Worm (Caenorhabditis elegans) whole organism, L1 larva: Measurements from ENCODE around the gene gbas-1.

Experiments
- ama-1 ChIP-seq: fragments of 150-350 bp; optimal IDR thresholded peaks from 2 replicates; lab custom pipeline; 2014
- elt-3 ChIP-seq, 6 experiments: fragments of 150-350 bp in 1 of 6; sonication (generic microtip); optimal IDR thresholded peaks; 2 replicates each; lab custom pipeline; 2017 to 2018; ENCODE audit warnings: missing biosample characterization in 6 of 6, missing genetic modification characterization in 6 of 6, inconsistent platforms in 1 of 6
- hlh-17 ChIP-seq: fragments of 200-800 bp; sonication (Bioruptor generic); optimal IDR thresholded peaks from 2 replicates; lab custom pipeline; 2018; ENCODE audit warnings: missing genetic modification characterization, mild to moderate bottlenecking, missing compliant biosample characterization, moderate library complexity, borderline replicate concordance
- mdl-1 ChIP-seq, 2 experiments: fragments of 150-350 bp; optimal IDR thresholded peaks; 2 replicates each; lab custom pipeline; 2014 to 2017; ENCODE audit warnings: missing biosample characterization in 2 of 2, missing genetic modification characterization in 2 of 2, inconsistent platforms in 1 of 2
- nhr-76 ChIP-seq: sonication (generic microtip); optimal IDR thresholded peaks from 2 replicates; lab custom pipeline; 2017; ENCODE audit warnings: missing biosample characterization, missing genetic modification characterization
- pag-3 ChIP-seq: sonication (generic microtip); optimal IDR thresholded peaks from 2 replicates; lab custom pipeline; 2017; ENCODE audit warnings: missing genetic modification characterization, mild to moderate bottlenecking, missing compliant biosample characterization, antibody characterized with exemption, borderline replicate concordance; ENCODE audit not compliant: insufficient read depth
- sup-37 ChIP-seq: fragments of 200-800 bp; sonication (Bioruptor generic); optimal IDR thresholded peaks from 2 replicates; lab custom pipeline; 2018; ENCODE audit warnings: mild to moderate bottlenecking, missing genetic modification characterization, missing compliant biosample characterization
- unc-130 ChIP-seq: fragments of 150-350 bp; optimal IDR thresholded peaks from 2 replicates; lab custom pipeline; 2017; ENCODE audit warnings: missing biosample characterization, missing genetic modification characterization, inconsistent platforms
- ztf-4 ChIP-seq: fragments of 150-350 bp; optimal IDR thresholded peaks from 2 replicates; lab custom pipeline; 2014; ENCODE audit warnings: missing biosample characterization, missing genetic modification characterization

- TF ChIP-seq sup-37 (GFP tag; lab: Kevin White, UChicago) = no peak
- TF ChIP-seq elt-3 (tag; optimal IDR thresholded peaks at IDR 0.05; lab: Kevin White, UChicago) = no peak
- no peak for TF ChIP-seq pag-3
- TF ChIP-seq nhr-76 = no peak
- TF ChIP-seq unc-130 = no peak
- no peak for TF ChIP-seq ama-1 (lab: Kevin White, UChicago)
- no peak for TF ChIP-seq hlh-17 (GFP tag; lab: Kevin White, UChicago)
- TF ChIP-seq mdl-1 (tag; optimal IDR thresholded peaks at IDR 0.05; lab: Kevin White, UChicago) = no peak
- TF ChIP-seq ztf-4 (tag; lab: Kevin White, UChicago) = no peak
These were observed 25.8 kb downstream of the gbas-1 start, which contains the start of gene K02F6.6 for ce11 chrII:2530496-2530895.
